Worm (Caenorhabditis elegans) whole organism, midembryonic: Measurements from ENCODE around the gene ZK1248.15.
A peak's percentile ranks its signal among the peaks of the same experiment; 100 is the strongest.
"Not testable (repeated sequence)": the region's sequence is repeated elsewhere in the genome, so short reads cannot be mapped to it uniquely, and the experiment has no call there.

ENCODE experiments used
- T22C8.4 ChIP-seq: fragments of 200-800 bp; sonication (Bioruptor generic); IDR thresholded peaks from 2 replicates; pipeline ENCODE4 v1.3.6; 2022; ENCODE audit warnings: missing genetic modification characterization, missing compliant biosample characterization
- cog-1 ChIP-seq: sonication (generic microtip); optimal IDR thresholded peaks from 2 replicates; lab custom pipeline; 2016; ENCODE audit warnings: missing genetic modification characterization, missing compliant biosample characterization
- flt-1 ChIP-seq: fragments of 200-800 bp; sonication (Bioruptor generic); IDR thresholded peaks from 2 replicates; pipeline ENCODE4 v1.3.6; 2022; ENCODE audit warnings: missing genetic modification characterization, missing compliant biosample characterization
- klf-2 ChIP-seq: fragments of 200-800 bp; sonication (Bioruptor generic); conservative IDR thresholded peaks from 2 replicates; pipeline ENCODE4 v1.3.6; 2022; ENCODE audit warnings: missing genetic modification reagents, missing genetic modification characterization, missing compliant biosample characterization
- med-1 ChIP-seq: sonication (generic microtip); optimal IDR thresholded peaks from 2 replicates; lab custom pipeline; 2017; ENCODE audit warnings: missing genetic modification characterization, mild to moderate bottlenecking, missing compliant biosample characterization, antibody characterized with exemption, missing genetic modification reagents; ENCODE audit not compliant: insufficient read depth
- ref-1 ChIP-seq: fragments of 200-800 bp; sonication (Bioruptor generic); conservative IDR thresholded peaks from 2 replicates; pipeline ENCODE4 v1.3.6; 2022; ENCODE audit warnings: missing genetic modification reagents, missing genetic modification characterization, missing compliant biosample characterization
- tab-1 ChIP-seq: fragments of 200-800 bp; sonication (Bioruptor generic); IDR thresholded peaks from 2 replicates; pipeline ENCODE4 v1.3.6; 2022; ENCODE audit warnings: missing genetic modification characterization, missing compliant biosample characterization
- ztf-23 ChIP-seq: fragments of 200-800 bp; sonication (Bioruptor generic); IDR thresholded peaks from 2 replicates; pipeline ENCODE4 v1.3.6; 2022; ENCODE audit warnings: missing genetic modification reagents, missing genetic modification characterization, missing compliant biosample characterization
- ztf-29 ChIP-seq: fragments of 200-800 bp; sonication (Bioruptor generic); IDR thresholded peaks from 2 replicates; pipeline ENCODE4 v1.3.6; 2022; ENCODE audit warnings: missing genetic modification reagents, missing genetic modification characterization, missing compliant biosample characterization

Gene ZK1248.15

ce11 chrII:5831373-5831772 lies 7.0 kb downstream of the ZK1248.15 start:
- TF ChIP-seq T22C8.4 (GFP tag; lab: Robert Waterston, UW) (no peak), med-1 (no peak), flt-1 (GFP tag; lab: Robert Waterston, UW) (no peak), cog-1 (no peak), tab-1 (no peak), ztf-23 (GFP tag; lab: Robert Waterston, UW) (no peak), klf-2 (GFP tag; lab: Robert Waterston, UW) (no peak), ref-1 (no peak), ztf-29 (no peak)

DNA sequence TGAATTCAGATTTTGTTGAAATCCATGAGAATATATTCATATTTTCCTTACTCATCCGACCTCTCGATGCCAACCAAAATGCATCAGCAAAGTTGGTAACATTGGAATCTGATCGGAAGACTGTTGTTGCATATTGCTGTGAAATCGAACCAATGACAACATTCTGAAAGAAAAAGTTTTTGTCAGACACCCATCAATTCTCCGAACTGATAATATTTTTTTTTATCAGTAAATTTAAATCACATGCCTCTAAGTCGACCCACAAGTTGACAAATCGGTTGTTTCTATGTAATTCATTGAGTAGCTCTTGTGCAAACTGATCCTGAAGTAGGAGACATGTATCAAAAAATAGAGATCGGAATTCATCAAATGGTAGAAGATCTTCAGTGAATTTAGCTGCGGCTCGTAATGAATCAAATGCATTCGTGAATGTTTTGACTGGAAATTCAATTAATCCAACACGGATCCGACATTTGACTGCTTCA lies 8.4 kb downstream of the ZK1248.15 start, which contains the start of gene col-74:
Gene col-74, plus strand, starts transcription at position 435 of the 485 bp plus-strand sequence.
- TF ChIP-seq T22C8.4 (GFP tag; lab: Robert Waterston, UW): no peak
- TF ChIP-seq flt-1 (GFP tag; lab: Robert Waterston, UW): no peak

ce11 chrII:5828486-5828885 lies 9.9 kb downstream of the ZK1248.15 start, which contains the start of gene ZK1248.11:
ZK1248.11 (minus strand) TSS chrII:5828586.
- no peak for TF ChIP-seq ref-1
- TF ChIP-seq med-1: no peak
- TF ChIP-seq cog-1: no peak
- TF ChIP-seq tab-1: no peak
- no peak for TF ChIP-seq T22C8.4 (GFP tag; lab: Robert Waterston, UW)
- no peak for TF ChIP-seq klf-2 (GFP tag; lab: Robert Waterston, UW)
- no peak for TF ChIP-seq flt-1 (GFP tag; lab: Robert Waterston, UW)
- TF ChIP-seq ztf-23 (GFP tag; lab: Robert Waterston, UW): no peak
- TF ChIP-seq ztf-29: no peak

DNA sequence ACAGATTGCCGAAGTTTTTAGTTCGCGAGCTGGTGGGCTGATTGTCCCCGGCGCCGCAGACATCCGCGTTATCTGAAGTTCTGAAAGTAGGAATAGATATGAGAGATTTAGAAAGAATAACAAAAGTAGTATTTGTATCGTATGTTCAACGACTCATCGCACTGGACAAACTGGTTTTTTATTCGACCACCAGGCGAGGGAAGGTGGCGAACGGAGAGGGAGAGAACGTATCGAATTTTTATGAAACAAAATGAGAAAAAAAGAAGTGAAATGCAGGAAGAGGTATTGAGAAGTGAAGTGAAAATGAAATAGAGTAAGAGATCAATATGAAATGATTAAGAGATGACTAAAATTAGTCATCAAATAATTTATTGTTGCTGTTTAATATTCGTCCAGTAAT lies 11.0 kb downstream of the ZK1248.15 start, which contains the start of gene tbc-2:
Gene tbc-2, minus strand, starts transcription at position 80 of the 400 bp plus-strand sequence.
- TF ChIP-seq ztf-23 (GFP tag; lab: Robert Waterston, UW): no peak
- no peak for TF ChIP-seq flt-1 (GFP tag; lab: Robert Waterston, UW)
- no peak for TF ChIP-seq ref-1
- TF ChIP-seq ztf-29: no peak
- no peak for TF ChIP-seq cog-1
- no peak for TF ChIP-seq T22C8.4 (GFP tag; lab: Robert Waterston, UW)
- TF ChIP-seq med-1: no peak
- no peak for TF ChIP-seq klf-2 (GFP tag; lab: Robert Waterston, UW)
- no peak for TF ChIP-seq tab-1

DNA sequence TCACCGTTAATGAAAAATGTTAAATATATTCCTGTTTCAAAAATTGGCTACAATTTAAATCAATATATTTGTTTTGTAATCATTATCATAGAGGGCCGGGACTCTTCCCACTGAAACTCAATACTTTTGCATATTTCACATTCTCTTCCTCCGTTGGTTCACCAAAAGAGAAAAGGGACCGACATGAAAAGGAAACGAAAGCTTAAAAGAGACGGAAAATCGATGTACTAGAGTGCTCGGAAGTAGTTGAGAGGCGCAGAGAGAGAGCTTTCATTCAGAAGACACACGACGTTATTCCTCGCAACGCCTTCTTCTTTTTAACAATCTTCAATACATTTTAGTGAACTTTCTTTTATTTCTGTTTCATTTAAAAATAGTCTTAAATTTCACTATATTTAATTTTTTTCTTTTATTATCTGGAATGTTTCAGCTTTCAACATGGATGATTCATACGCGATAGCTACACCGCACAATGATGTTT lies 18.0 kb downstream of the ZK1248.15 start, which contains the start of gene ehs-1:
Gene ehs-1, plus strand, starts transcription at position 431 of the 481 bp plus-strand sequence.
- no peak for TF ChIP-seq flt-1 (GFP tag; lab: Robert Waterston, UW)
- TF ChIP-seq med-1: no peak
- TF ChIP-seq klf-2 (GFP tag; lab: Robert Waterston, UW): no peak
- TF ChIP-seq ztf-29: no peak
- no peak for TF ChIP-seq ztf-23 (GFP tag; lab: Robert Waterston, UW)
- no peak for TF ChIP-seq T22C8.4 (GFP tag; lab: Robert Waterston, UW)
- TF ChIP-seq tab-1: no peak
- no peak for TF ChIP-seq cog-1
- TF ChIP-seq ref-1: no peak

- TF ChIP-seq T22C8.4 (GFP tag; lab: Robert Waterston, UW) (no peak), flt-1 (GFP tag; lab: Robert Waterston, UW) (peak; percentile 52; the same call in 1 of the 2 replicates), ztf-23 (GFP tag; lab: Robert Waterston, UW) (0 out of 2 replicates have a peak, but pooled peaks have one; percentile 48)
These were observed 18.7 kb downstream of the ZK1248.15 start for ce11 chrII:5819655-5820054.

ce11 chrII:5818298-5818697 lies 20.1 kb downstream of the ZK1248.15 start, which contains the start of gene ZK1248.4:
ZK1248.4 (plus strand) TSS chrII:5818598.
- no peak for TF ChIP-seq klf-2 (GFP tag; lab: Robert Waterston, UW)
- TF ChIP-seq ztf-29: no peak
- no peak for TF ChIP-seq ztf-23 (GFP tag; lab: Robert Waterston, UW)
- no peak for TF ChIP-seq med-1
- TF ChIP-seq ref-1: no peak
- no peak for TF ChIP-seq tab-1
- no peak for TF ChIP-seq T22C8.4 (GFP tag; lab: Robert Waterston, UW)
- TF ChIP-seq cog-1: no peak

ce11 chrII:5816346-5816745 lies 22.0 kb downstream of the ZK1248.15 start, which contains the start of gene ZK1248.20:
ZK1248.20 (plus strand) TSS chrII:5816646.
- no peak for TF ChIP-seq cog-1

DNA sequence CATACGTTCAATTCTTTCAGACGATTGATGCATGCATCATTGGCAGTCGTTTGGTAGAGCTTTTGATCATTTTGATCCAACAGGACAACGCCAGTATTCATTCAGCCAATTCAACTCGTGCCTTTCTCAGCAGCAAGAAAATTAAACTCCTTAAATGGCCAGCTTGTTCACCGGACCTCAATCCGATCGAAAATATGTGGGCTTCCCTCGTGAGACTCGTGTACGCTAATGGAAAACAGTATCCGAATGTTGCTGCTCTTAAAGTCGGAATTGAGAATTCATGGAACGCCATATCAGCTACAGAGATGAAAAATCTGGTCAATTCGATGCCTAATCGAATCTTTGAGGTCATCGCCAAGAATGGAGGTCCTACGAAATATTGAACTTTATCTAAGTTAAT lies 23.0 kb downstream of the ZK1248.15 start, which contains the start of gene wago-5:
Gene wago-5, minus strand, starts transcription at position 101 of the 400 bp plus-strand sequence.
- TF ChIP-seq ztf-23 (GFP tag; lab: Robert Waterston, UW); klf-2 (GFP tag; lab: Robert Waterston, UW); med-1: not testable (repeated sequence)

ce11 chrII:5810230-5810629 lies 28.1 kb downstream of the ZK1248.15 start, which contains the start of the genes msp-64 and ZK1248.5:
msp-64 (minus strand) TSS chrII:5810330.
ZK1248.5 (plus strand) TSS chrII:5810514.
- no peak for TF ChIP-seq flt-1 (GFP tag; lab: Robert Waterston, UW)
- TF ChIP-seq T22C8.4 (GFP tag; lab: Robert Waterston, UW): no peak
- no peak for TF ChIP-seq tab-1
- TF ChIP-seq ztf-23 (GFP tag; lab: Robert Waterston, UW): no peak
- no peak for TF ChIP-seq cog-1
- TF ChIP-seq ztf-29: no peak
- TF ChIP-seq klf-2 (GFP tag; lab: Robert Waterston, UW): no peak
- no peak for TF ChIP-seq ref-1
- no peak for TF ChIP-seq med-1

DNA sequence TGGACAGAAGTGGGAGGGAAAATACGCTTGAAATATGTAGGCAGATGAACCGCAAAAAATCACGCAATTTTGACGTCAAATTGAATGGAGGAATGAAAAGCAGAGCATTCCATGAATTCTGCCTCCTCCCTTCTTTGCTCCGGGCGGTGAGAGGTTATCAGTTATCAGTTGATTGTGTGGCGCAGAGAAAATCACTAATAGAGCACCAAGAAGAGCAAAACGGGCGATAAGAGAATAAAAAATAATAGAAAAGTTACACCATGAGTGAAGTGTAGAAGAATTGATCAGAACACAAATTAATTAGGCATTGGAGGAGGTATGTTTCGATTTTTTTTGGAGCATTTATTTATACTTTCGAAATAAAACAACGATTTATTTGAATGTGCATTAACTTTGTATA lies 31.8 kb downstream of the ZK1248.15 start:
- TF ChIP-seq ztf-29 (no peak), klf-2 (GFP tag; lab: Robert Waterston, UW) (no peak), ztf-23 (GFP tag; lab: Robert Waterston, UW) (no peak), flt-1 (GFP tag; lab: Robert Waterston, UW) (no peak), T22C8.4 (GFP tag; lab: Robert Waterston, UW) (no peak), tab-1 (no peak), ref-1 (no peak), med-1 (no peak), cog-1 (no peak)
